Fruit fly (Drosophila melanogaster): ENCODE data around the gene cad.

cad gene

DNA sequence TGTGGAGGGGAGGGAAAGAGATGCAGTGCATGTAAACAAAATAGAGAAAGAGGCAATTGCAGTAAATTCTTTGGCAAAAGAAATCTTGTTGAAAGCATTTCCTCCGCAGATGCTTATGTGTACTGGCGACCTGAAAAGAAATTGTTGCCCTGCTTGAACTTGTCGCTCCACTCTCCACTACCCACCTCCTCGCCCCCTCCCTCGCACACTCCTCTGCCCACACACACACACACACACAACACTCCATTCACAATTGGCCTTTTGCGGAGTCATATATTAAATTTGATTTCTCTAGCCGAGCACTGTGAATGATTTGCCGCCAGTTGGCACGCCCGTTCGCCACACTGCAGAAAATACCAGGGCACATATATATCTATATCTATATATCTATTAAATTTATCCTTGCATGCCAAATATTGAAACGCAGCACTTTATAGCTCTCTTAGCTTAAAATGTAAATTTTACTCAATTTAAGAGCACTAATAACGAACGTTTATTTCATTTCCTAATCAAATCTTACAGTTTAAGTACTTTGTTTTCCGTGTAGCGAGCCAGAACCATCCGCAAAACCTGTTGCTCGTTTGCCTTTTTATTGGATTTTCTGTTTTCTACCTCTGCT is 11.6 kb upstream of the cad start (continued):
- peak; percentile 58; the same call in 3 of the 4 replicates for TF ChIP-seq Gug (GFP tag; IDR thresholded peaks at IDR 0.05)
- TF ChIP-seq CG2199 (GFP tag; IDR thresholded peaks at IDR 0.05): no peak
- TF ChIP-seq exex (tag; optimal IDR thresholded peaks at IDR 0.05): peak; percentile 3
- TF ChIP-seq CG14441 (GFP tag; IDR thresholded peaks at IDR 0.05): peak; percentile 54
- TF ChIP-seq Abd-B (GFP tag; optimal IDR thresholded peaks at IDR 0.05): peak; percentile 55
- TF ChIP-seq HLH3B (GFP tag; IDR thresholded peaks at IDR 0.05): peak; percentile 55; the same call in 1 of the 2 replicates
- peak; percentile 25 for TF ChIP-seq CG10543 (GFP tag; optimal IDR thresholded peaks at IDR 0.05)
- no peak for TF ChIP-seq Lim3 (GFP tag; IDR thresholded peaks at IDR 0.05)
- TF ChIP-seq sqz (GFP tag; optimal IDR thresholded peaks at IDR 0.05): no peak
- peak; percentile 35; the same call in 1 of the 2 replicates for TF ChIP-seq sens-2 (GFP tag; IDR thresholded peaks at IDR 0.05)
- no peak for TF ChIP-seq CG10462 (GFP tag; optimal IDR thresholded peaks at IDR 0.05)
- peak; percentile 60 for TF ChIP-seq CG18619 (GFP tag; optimal IDR thresholded peaks at IDR 0.05)
- peak; percentile 15; the same call in 1 of the 3 replicates for TF ChIP-seq B-H1 (GFP tag; IDR thresholded peaks at IDR 0.05)
- TF ChIP-seq HLH4C (GFP tag; IDR thresholded peaks at IDR 0.05; ENCODE audit: partially characterized antibody): no peak
- TF ChIP-seq sug (tag; optimal IDR thresholded peaks at IDR 0.05): peak; percentile 34
- peak; percentile 82 for TF ChIP-seq CG2712 (tag; optimal IDR thresholded peaks at IDR 0.05)
- TF ChIP-seq so (GFP tag; IDR thresholded peaks at IDR 0.05): peak; percentile 75; the same call in 2 of the 3 replicates
- peak; percentile 86 for TF ChIP-seq Drgx (GFP tag; IDR thresholded peaks at IDR 0.05)
- no peak for TF ChIP-seq CG33557 (GFP tag; optimal IDR thresholded peaks at IDR 0.05)
- TF ChIP-seq fd64A (GFP tag; optimal IDR thresholded peaks at IDR 0.05): no peak
- no peak for TF ChIP-seq salm (tag; optimal IDR thresholded peaks at IDR 0.05)
- TF ChIP-seq Sox100B (GFP tag; optimal IDR thresholded peaks at IDR 0.05): peak; percentile 50
- TF ChIP-seq hbn (GFP tag; IDR thresholded peaks at IDR 0.05; ENCODE audit: partially characterized antibody): no peak
- peak; percentile 50 for TF ChIP-seq az2 (GFP tag; optimal IDR thresholded peaks at IDR 0.05)
- peak; percentile 48 for TF ChIP-seq CG17385 (GFP tag; optimal IDR thresholded peaks at IDR 0.05)
- TF ChIP-seq onecut (GFP tag; IDR thresholded peaks at IDR 0.05): peak; percentile 52
- TF ChIP-seq sna (GFP tag; IDR thresholded peaks at IDR 0.05; ENCODE audit: partially characterized antibody): no peak
- TF ChIP-seq br (optimal IDR thresholded peaks at IDR 0.05): no peak
- TF ChIP-seq Gsc (GFP tag; IDR thresholded peaks at IDR 0.05): no peak
- TF ChIP-seq Poxn (GFP tag; IDR thresholded peaks at IDR 0.05): peak; percentile 54; the same call in 1 of the 2 replicates
- TF ChIP-seq ERR (GFP tag; optimal IDR thresholded peaks at IDR 0.05): no peak
- TF ChIP-seq CG1647 (GFP tag; optimal IDR thresholded peaks at IDR 0.05): peak; percentile 14
- TF ChIP-seq CG4282 (GFP tag; optimal IDR thresholded peaks at IDR 0.05): no peak
- TF ChIP-seq CG5245 (GFP tag; optimal IDR thresholded peaks at IDR 0.05): no peak
- no peak for TF ChIP-seq CG4707 (GFP tag; optimal IDR thresholded peaks at IDR 0.05)
- peak; percentile 49 for TF ChIP-seq CG4854 (GFP tag; optimal IDR thresholded peaks at IDR 0.05)
- peak; percentile 38 for TF ChIP-seq CG12219 (GFP tag; optimal IDR thresholded peaks at IDR 0.05)
- TF ChIP-seq CG9215 (GFP tag; IDR thresholded peaks at IDR 0.05): peak; percentile 73
- no peak for TF ChIP-seq abd-A (tag; optimal IDR thresholded peaks at IDR 0.05)
- TF ChIP-seq Dref (GFP tag; IDR thresholded peaks at IDR 0.05): no peak
- TF ChIP-seq CG6689 (GFP tag; IDR thresholded peaks at IDR 0.05): peak; percentile 68
- TF ChIP-seq CG7556 (GFP tag; optimal IDR thresholded peaks at IDR 0.05): peak; percentile 45
- peak; percentile 33 for TF ChIP-seq shn (GFP tag; optimal IDR thresholded peaks at IDR 0.05)
- no peak for TF ChIP-seq Doc2 (GFP tag; IDR thresholded peaks at IDR 0.05)
- no peak for TF ChIP-seq CG9797 (GFP tag; optimal IDR thresholded peaks at IDR 0.05)
- peak; percentile 5 for TF ChIP-seq CG1602 (GFP tag; optimal IDR thresholded peaks at IDR 0.05)
- no peak for TF ChIP-seq CTCF (GFP tag; optimal IDR thresholded peaks at IDR 0.05)

Data from whole organism, embryonic.